Fruit fly (Drosophila melanogaster): ENCODE results near the gene mRpL21.

DNA sequence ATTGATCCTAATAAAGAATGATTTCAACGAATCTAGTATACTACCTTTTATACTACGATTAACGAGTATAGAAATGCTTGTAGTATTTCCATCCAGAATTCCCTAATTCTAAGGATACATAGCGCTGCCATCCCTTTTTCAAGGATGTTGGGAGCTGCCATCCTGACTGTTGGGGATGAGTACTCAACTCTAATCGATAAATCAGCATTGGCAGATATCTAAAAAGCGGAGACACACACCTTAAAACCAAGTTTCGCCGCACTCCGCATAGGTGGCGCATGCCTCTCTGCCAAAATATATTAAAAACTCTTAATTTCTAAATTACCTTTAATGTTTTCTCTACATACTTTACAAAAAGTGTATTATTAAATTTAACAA, 39.4 kb upstream of the mRpL21 start, which contains the start of gene fal:
- no peak for TF ChIP-seq EcR (GFP tag; optimal IDR thresholded peaks at IDR 0.05)
- no peak for TF ChIP-seq CG8478 (optimal IDR thresholded peaks at IDR 0.05)

All from whole organism.